Worm (Caenorhabditis elegans) whole organism, L2 larva: ENCODE results near the gene egl-38.

ENCODE experiments used
- F13H6.1 ChIP-seq: sonication (generic microtip); optimal IDR thresholded peaks from 2 replicates; lab custom pipeline; 2016; ENCODE audit warnings: missing genetic modification characterization, missing compliant biosample characterization
- R02D3.7 ChIP-seq: fragments of 150-350 bp; optimal IDR thresholded peaks from 2 replicates; lab custom pipeline; 2014; ENCODE audit warnings: missing biosample characterization, missing genetic modification characterization
- Y55F3AM.14 ChIP-seq: fragments of 200-800 bp; sonication (Bioruptor generic); optimal IDR thresholded peaks from 2 replicates; lab custom pipeline; 2018; ENCODE audit warnings: mild to moderate bottlenecking, missing genetic modification characterization, missing compliant biosample characterization
- ZK546.5 ChIP-seq: sonication (generic microtip); optimal IDR thresholded peaks from 2 replicates; lab custom pipeline; 2017; ENCODE audit warnings: missing biosample characterization, missing genetic modification characterization
- alr-1 ChIP-seq: fragments of 150-350 bp; optimal IDR thresholded peaks from 2 replicates; lab custom pipeline; 2014; ENCODE audit warnings: missing biosample characterization, missing genetic modification characterization
- aly-2 ChIP-seq: fragments of 150-350 bp; optimal IDR thresholded peaks from 2 replicates; lab custom pipeline; 2014; ENCODE audit warnings: missing biosample characterization, missing genetic modification characterization
- blmp-1 ChIP-seq: sonication (generic microtip); optimal IDR thresholded peaks from 2 replicates; lab custom pipeline; 2017; ENCODE audit warnings: missing genetic modification characterization, mild to moderate bottlenecking, missing compliant biosample characterization, antibody characterized with exemption, moderate library complexity; ENCODE audit not compliant: insufficient read depth
- ceh-16 ChIP-seq: fragments of 150-350 bp; optimal IDR thresholded peaks from 2 replicates; lab custom pipeline; 2014; ENCODE audit warnings: missing biosample characterization, missing genetic modification characterization
- ceh-82 ChIP-seq: fragments of 150-350 bp; optimal IDR thresholded peaks from 2 replicates; lab custom pipeline; 2014; ENCODE audit warnings: missing biosample characterization, missing genetic modification characterization
- dmd-4 ChIP-seq: sonication (generic microtip); optimal IDR thresholded peaks from 2 replicates; lab custom pipeline; 2017; ENCODE audit warnings: missing biosample characterization, missing genetic modification characterization
- egl-27 ChIP-seq: sonication (generic microtip); optimal IDR thresholded peaks from 3 replicates; lab custom pipeline; 2017; ENCODE audit warnings: missing biosample characterization, missing genetic modification reagents, missing genetic modification characterization
- elt-1 ChIP-seq: fragments of 150-350 bp; optimal IDR thresholded peaks from 2 replicates; lab custom pipeline; 2014; ENCODE audit warnings: missing biosample characterization, missing genetic modification characterization
- elt-3 ChIP-seq: sonication (generic microtip); optimal IDR thresholded peaks from 2 replicates; lab custom pipeline; 2017; ENCODE audit warnings: missing biosample characterization, missing genetic modification characterization
- fos-1 ChIP-seq: fragments of 150-350 bp; optimal IDR thresholded peaks from 2 replicates; lab custom pipeline; 2014; ENCODE audit warnings: missing biosample characterization, missing genetic modification characterization
- lin-11 ChIP-seq: fragments of 150-350 bp; sonication (generic microtip); optimal IDR thresholded peaks from 2 replicates; lab custom pipeline; 2014; ENCODE audit warnings: missing biosample characterization, missing genetic modification characterization, inconsistent platforms, mixed read lengths
- lin-13 ChIP-seq: fragments of 150-350 bp; optimal IDR thresholded peaks from 2 replicates; lab custom pipeline; 2014; ENCODE audit warnings: missing biosample characterization, missing genetic modification reagents, missing genetic modification characterization
- lin-39 ChIP-seq: fragments of 150-350 bp; optimal IDR thresholded peaks from 2 replicates; lab custom pipeline; 2014; ENCODE audit warnings: missing biosample characterization, missing genetic modification reagents, missing genetic modification characterization
- lsy-2 ChIP-seq, 2 experiments: fragments of 150-350 bp in 1 of 2; sonication (generic microtip) in 1 of 2; optimal IDR thresholded peaks; 2 replicates each; lab custom pipeline; 2014 to 2017; ENCODE audit warnings: missing biosample characterization in 2 of 2, missing genetic modification characterization in 2 of 2
- nhr-10 ChIP-seq: sonication (generic microtip); optimal IDR thresholded peaks from 2 replicates; lab custom pipeline; 2017; ENCODE audit warnings: missing biosample characterization, missing genetic modification characterization
- nhr-11 ChIP-seq: fragments of 150-350 bp; optimal IDR thresholded peaks from 2 replicates; lab custom pipeline; 2014; ENCODE audit warnings: missing biosample characterization, missing genetic modification characterization
- nhr-12 ChIP-seq: fragments of 150-350 bp; optimal IDR thresholded peaks from 2 replicates; lab custom pipeline; 2014; ENCODE audit warnings: missing biosample characterization, missing genetic modification characterization
- nhr-23 ChIP-seq: fragments of 150-350 bp; optimal IDR thresholded peaks from 2 replicates; lab custom pipeline; 2014; ENCODE audit warnings: missing biosample characterization, missing genetic modification reagents, missing genetic modification characterization
- nhr-237 ChIP-seq: fragments of 150-350 bp; optimal IDR thresholded peaks from 2 replicates; lab custom pipeline; 2014; ENCODE audit warnings: missing biosample characterization, missing genetic modification characterization
- nhr-6 ChIP-seq: fragments of 150-350 bp; optimal IDR thresholded peaks from 2 replicates; lab custom pipeline; 2014; ENCODE audit warnings: missing biosample characterization, missing genetic modification characterization
- nhr-77 ChIP-seq: fragments of 150-350 bp; optimal IDR thresholded peaks from 2 replicates; lab custom pipeline; 2014; ENCODE audit warnings: missing biosample characterization, missing genetic modification characterization
- skn-1 ChIP-seq: sonication (generic microtip); optimal IDR thresholded peaks from 2 replicates; lab custom pipeline; 2017; ENCODE audit warnings: missing biosample characterization, missing genetic modification characterization
- sma-3 ChIP-seq: sonication (generic microtip); optimal IDR thresholded peaks from 2 replicates; lab custom pipeline; 2016; ENCODE audit warnings: missing genetic modification reagents, missing genetic modification characterization, missing compliant biosample characterization
- sma-9 ChIP-seq, 2 experiments: fragments of 150-350 bp in 1 of 2; sonication (generic microtip) in 1 of 2; optimal IDR thresholded peaks; 2 replicates each; lab custom pipeline; 2014 to 2016; ENCODE audit warnings: missing genetic modification characterization in 2 of 2, mild to moderate bottlenecking in 1 of 2, missing biosample characterization in 1 of 2, missing compliant biosample characterization in 1 of 2, missing genetic modification reagents in 1 of 2, moderate library complexity in 1 of 2
- snpc-4 ChIP-seq: fragments of 150-350 bp; optimal IDR thresholded peaks from 2 replicates; lab custom pipeline; 2014; ENCODE audit warnings: missing biosample characterization, missing genetic modification characterization
- unc-39 ChIP-seq: fragments of 150-350 bp; optimal IDR thresholded peaks from 2 replicates; lab custom pipeline; 2014; ENCODE audit warnings: missing biosample characterization, missing genetic modification characterization
- unc-62 ChIP-seq: fragments of 150-350 bp; optimal IDR thresholded peaks from 2 replicates; lab custom pipeline; 2014; ENCODE audit warnings: missing biosample characterization, missing genetic modification reagents, missing genetic modification characterization

The egl-38 gene

ce11 chrIV:10143640-10144039 lies 33.3 kb upstream of the egl-38 start, which contains the start of gene msp-38:
Gene msp-38, minus strand, starts transcription at chrIV:10143740.
- TF ChIP-seq nhr-77, result no peak
- TF ChIP-seq nhr-10, result no peak
- no peak for TF ChIP-seq R02D3.7
- no peak for TF ChIP-seq dmd-4 (tag; lab: Kevin White, UChicago)
- no peak for TF ChIP-seq elt-3 (tag; lab: Kevin White, UChicago)
- TF ChIP-seq egl-27 (tag; lab: Kevin White, UChicago), result no peak
- no peak for TF ChIP-seq lin-11
- TF ChIP-seq unc-62 (GFP tag; lab: Kevin White, UChicago), result no peak
- no peak for TF ChIP-seq Y55F3AM.14 (GFP tag; lab: Kevin White, UChicago)
- TF ChIP-seq ZK546.5 (tag; lab: Kevin White, UChicago), result no peak
- no peak for TF ChIP-seq unc-39 (tag; lab: Kevin White, UChicago)
- no peak for TF ChIP-seq elt-1
- no peak for TF ChIP-seq fos-1 (tag; lab: Kevin White, UChicago)
- TF ChIP-seq, all 48 proteins: peak for 0

- TF ChIP-seq nhr-11 (no peak), skn-1 (tag; lab: Kevin White, UChicago) (peak; percentile 93)
Observed at ce11 chrIV:10141930-10142505, 31.7 kb upstream of the egl-38 start, which contains the start of the genes gst-2, gst-4 and dhs-12. Gene gst-2, minus strand, starts transcription at chrIV:10142061. Gene gst-4, plus strand, starts transcription at chrIV:10142225. Gene dhs-12, plus strand, starts transcription at chrIV:10142455.

ce11 chrIV:10140143-10140542 lies 29.8 kb upstream of the egl-38 start, which contains the start of gene gst-3:
Gene gst-3, minus strand, starts transcription at chrIV:10140243.
- no peak for TF ChIP-seq blmp-1 (tag; lab: Kevin White, UChicago)
- TF ChIP-seq lin-13 (GFP tag; lab: Kevin White, UChicago), result no peak
- TF ChIP-seq nhr-12 (tag; lab: Kevin White, UChicago), result no peak
- TF ChIP-seq nhr-237 (tag; lab: Kevin White, UChicago), result no peak
- TF ChIP-seq ceh-82, result no peak
- TF ChIP-seq ZK546.5 (tag; lab: Kevin White, UChicago), result no peak
- no peak for TF ChIP-seq sma-3 (GFP tag; lab: Kevin White, UChicago)
- no peak for TF ChIP-seq nhr-77
- no peak for TF ChIP-seq nhr-10
- TF ChIP-seq sma-9 (GFP tag; optimal IDR thresholded peaks at IDR 0.05; lab: Kevin White, UChicago), result no peak
- no peak for TF ChIP-seq sma-9 (tag; optimal IDR thresholded peaks at IDR 0.05; lab: Kevin White, UChicago)
- TF ChIP-seq aly-2 (tag; lab: Kevin White, UChicago), result no peak

- no peak for TF ChIP-seq ZK546.5 (tag; lab: Kevin White, UChicago)
- no peak for TF ChIP-seq skn-1 (tag; lab: Kevin White, UChicago)
- TF ChIP-seq sma-9 (GFP tag; optimal IDR thresholded peaks at IDR 0.05; lab: Kevin White, UChicago), result no peak
- no peak for TF ChIP-seq sma-9 (tag; optimal IDR thresholded peaks at IDR 0.05; lab: Kevin White, UChicago)
- TF ChIP-seq nhr-23 (tag; lab: Kevin White, UChicago), result no peak
- no peak for TF ChIP-seq Y55F3AM.14 (GFP tag; lab: Kevin White, UChicago)
- TF ChIP-seq ceh-16, result no peak
Observed at ce11 chrIV:10137804-10138203, 27.5 kb upstream of the egl-38 start, which contains the start of gene K08F4.12. Gene K08F4.12, plus strand, starts transcription at chrIV:10138104.

DNA sequence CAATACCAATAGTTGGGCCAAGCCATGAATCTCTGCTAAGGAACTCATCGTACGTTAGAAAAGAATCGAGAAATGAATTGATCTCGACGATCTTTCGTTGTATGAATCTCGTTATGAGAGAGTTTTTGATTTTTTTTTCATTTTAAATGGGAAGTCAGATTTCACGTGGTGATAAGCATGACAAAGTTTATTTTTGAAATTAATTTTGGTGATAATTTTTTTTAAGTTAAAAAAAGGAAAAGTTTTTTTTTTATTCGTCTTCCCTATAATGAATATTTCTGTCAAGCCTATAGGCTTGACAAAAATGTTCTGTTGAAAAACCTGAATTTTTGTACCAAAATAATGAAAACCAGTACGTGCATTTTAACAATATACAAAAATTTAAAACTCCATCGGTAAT lies 25.5 kb upstream of the egl-38 start, which contains the start of gene K08F4.5:
Gene K08F4.5 (minus strand): TSS at position 101 of the 400 bp plus-strand sequence.
- TF ChIP-seq lin-39 (no peak), nhr-11 (no peak), nhr-6 (tag; lab: Kevin White, UChicago) (no peak), Y55F3AM.14 (GFP tag; lab: Kevin White, UChicago) (no peak), lsy-2 (tag; optimal IDR thresholded peaks at IDR 0.05; lab: Kevin White, UChicago) (no peak), egl-27 (tag; lab: Kevin White, UChicago) (no peak), nhr-10 (no peak), R02D3.7 (no peak), snpc-4 (tag; lab: Kevin White, UChicago) (no peak), dmd-4 (tag; lab: Kevin White, UChicago) (no peak), nhr-237 (tag; lab: Kevin White, UChicago) (no peak), sma-9 (GFP tag; optimal IDR thresholded peaks at IDR 0.05; lab: Kevin White, UChicago) (no peak), sma-9 (tag; optimal IDR thresholded peaks at IDR 0.05; lab: Kevin White, UChicago) (no peak), F13H6.1 (tag; lab: Kevin White, UChicago) (no peak), alr-1 (tag; lab: Kevin White, UChicago) (no peak), nhr-77 (no peak)
